Fruit fly (Drosophila melanogaster) whole organism, prepupa: ENCODE data around the gene Tet.

Experiments used
- CG6163 ChIP-seq: fragments of 200-800 bp; sonication (Bioruptor generic); IDR thresholded peaks from 3 replicates; pipeline ENCODE4 v1.3.6; 2022; ENCODE audit warnings: missing biosample characterization, missing genetic modification characterization
- CG8632 ChIP-seq: fragments of 200-800 bp; sonication (Bioruptor generic); optimal IDR thresholded peaks from 3 replicates; lab custom pipeline; 2016; ENCODE audit warnings: missing biosample characterization, missing genetic modification characterization
- Ets96B ChIP-seq: fragments of 200-800 bp; optimal IDR thresholded peaks from 2 replicates; lab custom pipeline; 2019; ENCODE audit warnings: missing biosample characterization, mild to moderate bottlenecking, missing genetic modification characterization, moderate library complexity
- Met ChIP-seq: fragments of 200-800 bp; sonication (Bioruptor generic); optimal IDR thresholded peaks from 3 replicates; lab custom pipeline; 2016; ENCODE audit warnings: missing biosample characterization, missing genetic modification characterization
- dac ChIP-seq: fragments of 200-800 bp; sonication (Bioruptor generic); optimal IDR thresholded peaks from 2 replicates; lab custom pipeline; 2017; ENCODE audit warnings: missing biosample characterization, mild to moderate bottlenecking, missing genetic modification characterization

- TF ChIP-seq dac (GFP tag; lab: Kevin White, UChicago): no peak
- TF ChIP-seq CG8632 (GFP tag; lab: Kevin White, UChicago): no peak
- TF ChIP-seq CG6163 (GFP tag; lab: Robert Waterston, UW): no peak
- no peak for TF ChIP-seq Met
- no peak for TF ChIP-seq Ets96B (tag; lab: Kevin White, UChicago)
These were observed 59.3 kb downstream of the Tet start for dm6 chr3L:2819687-2820086.
